Fruit fly (Drosophila melanogaster): ENCODE measurements around the gene CG4069.

Gene CG4069

dm6 chr3L:12572366-12572765, 35.3 kb upstream of the CG4069 start, which contains the start of gene sowah (continued):
- TF ChIP-seq CG34376 (GFP tag; optimal IDR thresholded peaks at IDR 0.05) (no peak), CG7839 (tag; optimal IDR thresholded peaks at IDR 0.05) (peak; percentile 55), ttk (GFP tag; IDR thresholded peaks at IDR 0.05) (no peak; the same call in 1 of the 2 replicates), dmrt11E (tag; optimal IDR thresholded peaks at IDR 0.05) (peak; percentile 28), Taf1 (GFP tag; IDR thresholded peaks at IDR 0.05) (no peak), B-H1 (GFP tag; IDR thresholded peaks at IDR 0.05) (no peak), az2 (GFP tag; optimal IDR thresholded peaks at IDR 0.05) (peak; percentile 5), NC2β (GFP tag; optimal IDR thresholded peaks at IDR 0.05) (peak; percentile 37), lov (optimal IDR thresholded peaks at IDR 0.05) (no peak), lov (GFP tag; IDR thresholded peaks at IDR 0.05) (no peak), CG17568 (GFP tag; optimal IDR thresholded peaks at IDR 0.05) (no peak), Camta (GFP tag; optimal IDR thresholded peaks at IDR 0.05) (no peak), hbn (GFP tag; IDR thresholded peaks at IDR 0.05; ENCODE audit: partially characterized antibody) (no peak), CG10979 (tag; optimal IDR thresholded peaks at IDR 0.05) (peak; percentile 36), Vsx1 (GFP tag; optimal IDR thresholded peaks at IDR 0.05) (no peak), Dip3 (GFP tag; optimal IDR thresholded peaks at IDR 0.05) (peak; percentile 65), cwo (GFP tag; optimal IDR thresholded peaks at IDR 0.05) (no peak), danr (GFP tag; IDR thresholded peaks at IDR 0.05) (0 out of 2 replicates have a peak, but pooled peaks have one; percentile 21), cg (GFP tag; optimal IDR thresholded peaks at IDR 0.05) (no peak), CG9215 (GFP tag; IDR thresholded peaks at IDR 0.05) (no peak), CG15073 (GFP tag; optimal IDR thresholded peaks at IDR 0.05) (no peak), CG1529 (GFP tag; optimal IDR thresholded peaks at IDR 0.05) (no peak), CG10267 (tag; optimal IDR thresholded peaks at IDR 0.05) (peak; percentile 58), CG15696 (tag; optimal IDR thresholded peaks at IDR 0.05) (peak; percentile 23), CG31365 (tag; optimal IDR thresholded peaks at IDR 0.05) (no peak), Xrp1 (GFP tag; IDR thresholded peaks at IDR 0.05) (peak; percentile 48; the same call in 1 of the 2 replicates), CG6689 (GFP tag; IDR thresholded peaks at IDR 0.05) (peak; percentile 37; the same call in 1 of the 2 replicates), repo (GFP tag; optimal IDR thresholded peaks at IDR 0.05) (peak; percentile 8)

- TF ChIP-seq luna (GFP tag; optimal IDR thresholded peaks at IDR 0.05) (no peak), pum (GFP tag; optimal IDR thresholded peaks at IDR 0.05) (no peak), CG14860 (GFP tag; IDR thresholded peaks at IDR 0.05; ENCODE audit: partially characterized antibody) (no peak), CG9727 (GFP tag; optimal IDR thresholded peaks at IDR 0.05) (no peak), ab (GFP tag; optimal IDR thresholded peaks at IDR 0.05) (no peak), twi (tag; optimal IDR thresholded peaks at IDR 0.05) (peak; percentile 98), H15 (GFP tag; IDR thresholded peaks at IDR 0.05) (no peak), CG3995 (GFP tag; optimal IDR thresholded peaks at IDR 0.05) (no peak), Adf1 (GFP tag; IDR thresholded peaks at IDR 0.05) (no peak), Ets65A (GFP tag) (peak; percentile 63), schlank (tag; optimal IDR thresholded peaks at IDR 0.05) (no peak), CG13894 (tag; optimal IDR thresholded peaks at IDR 0.05) (peak; percentile 37), CG13624 (GFP tag; optimal IDR thresholded peaks at IDR 0.05) (no peak), D19B (GFP tag; optimal IDR thresholded peaks at IDR 0.05) (no peak), zfh1 (GFP tag; IDR thresholded peaks at IDR 0.05) (no peak), CG17568 (GFP tag; optimal IDR thresholded peaks at IDR 0.05) (no peak), mam (GFP tag; optimal IDR thresholded peaks at IDR 0.05) (no peak), wdn (GFP tag; IDR thresholded peaks at IDR 0.05) (no peak), CG17361 (GFP tag; IDR thresholded peaks at IDR 0.05) (no peak), CG9932 (GFP tag; IDR thresholded peaks at IDR 0.05) (no peak), Dp (GFP tag; optimal IDR thresholded peaks at IDR 0.05) (no peak), p53 (GFP tag; optimal IDR thresholded peaks at IDR 0.05) (no peak), toy (GFP tag; IDR thresholded peaks at IDR 0.05) (no peak), CG2199 (GFP tag; IDR thresholded peaks at IDR 0.05) (no peak), CG4360 (GFP tag; IDR thresholded peaks at IDR 0.05) (0 out of 2 replicates have a peak, but pooled peaks have one; percentile 5)
These were observed 29.1 kb upstream of the CG4069 start for dm6 chr3L:12566065-12566730.
